Fruit fly (Drosophila melanogaster) whole organism, wandering third instar larva: Measurements from ENCODE around the gene CG11378.

ENCODE experiments used
- CrebA ChIP-seq: fragments of 200-800 bp; sonication (Bioruptor generic); optimal IDR thresholded peaks from 2 replicates; lab custom pipeline; 2016; ENCODE audit warnings: missing biosample characterization, mild to moderate bottlenecking, missing genetic modification characterization, borderline replicate concordance
- OdsH ChIP-seq: fragments of 200-800 bp; sonication (Bioruptor generic); optimal IDR thresholded peaks from 2 replicates; lab custom pipeline; 2016; ENCODE audit warnings: missing biosample characterization, mild to moderate bottlenecking, missing genetic modification characterization
- ey ChIP-seq: fragments of 200-800 bp; sonication (Bioruptor generic); optimal IDR thresholded peaks from 2 replicates; lab custom pipeline; 2016; ENCODE audit warnings: missing biosample characterization, missing genetic modification characterization
- foxo ChIP-seq, 2 experiments: fragments of 200-800 bp; sonication (Bioruptor generic); optimal IDR thresholded peaks; 2 replicates in 1 of 2; 3 replicates in 1 of 2; lab custom pipeline; 2016 to 2017; ENCODE audit warnings: missing biosample characterization in 2 of 2, missing genetic modification characterization in 2 of 2
- lola ChIP-seq: fragments of >200 bp; optimal IDR thresholded peaks from 2 replicates; lab custom pipeline; 2017; ENCODE audit warnings: missing biosample characterization, missing genetic modification characterization
- sage ChIP-seq: fragments of 200-800 bp; sonication (Bioruptor generic); optimal IDR thresholded peaks from 2 replicates; lab custom pipeline; 2016; ENCODE audit warnings: missing biosample characterization, mild to moderate bottlenecking, missing genetic modification characterization
- sv ChIP-seq: fragments of 200-800 bp; sonication (Bioruptor generic); optimal IDR thresholded peaks from 3 replicates; lab custom pipeline; 2016; ENCODE audit warnings: missing biosample characterization, missing genetic modification characterization

DNA sequence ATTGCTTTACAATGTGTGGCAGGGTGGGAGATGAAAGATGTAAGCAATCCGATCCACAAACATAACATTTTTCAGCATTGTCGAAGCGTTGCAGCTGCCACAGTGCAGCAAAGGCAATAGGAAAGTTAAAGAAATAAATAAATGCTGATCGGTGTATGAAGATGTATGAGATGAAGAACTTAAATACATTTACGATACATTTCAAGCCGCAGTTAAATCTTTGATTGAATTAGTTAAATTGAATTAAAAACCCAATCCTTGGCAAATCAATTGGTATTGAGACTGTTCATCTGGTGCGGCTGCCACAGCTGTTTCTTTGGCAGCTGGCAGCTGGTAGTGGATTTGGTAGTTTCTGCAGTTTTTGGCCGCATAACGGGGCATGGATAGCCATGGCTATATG, 27.2 kb downstream of the CG11378 start:
- TF ChIP-seq foxo (GFP tag; optimal IDR thresholded peaks at IDR 0.05; lab: Kevin White, UChicago) (no peak), lola (GFP tag; lab: Kevin White, UChicago) (no peak), OdsH (GFP tag; lab: Kevin White, UChicago) (no peak), CrebA (GFP tag; lab: Kevin White, UChicago) (no peak), sv (no peak), sage (GFP tag; lab: Kevin White, UChicago) (no peak), ey (GFP tag; lab: Kevin White, UChicago) (no peak)
